Fruit fly (Drosophila melanogaster): ENCODE measurements around the gene Cdc16.
A peak's percentile ranks its signal among the peaks of the same experiment; 100 is the strongest.

The Cdc16 gene

DNA sequence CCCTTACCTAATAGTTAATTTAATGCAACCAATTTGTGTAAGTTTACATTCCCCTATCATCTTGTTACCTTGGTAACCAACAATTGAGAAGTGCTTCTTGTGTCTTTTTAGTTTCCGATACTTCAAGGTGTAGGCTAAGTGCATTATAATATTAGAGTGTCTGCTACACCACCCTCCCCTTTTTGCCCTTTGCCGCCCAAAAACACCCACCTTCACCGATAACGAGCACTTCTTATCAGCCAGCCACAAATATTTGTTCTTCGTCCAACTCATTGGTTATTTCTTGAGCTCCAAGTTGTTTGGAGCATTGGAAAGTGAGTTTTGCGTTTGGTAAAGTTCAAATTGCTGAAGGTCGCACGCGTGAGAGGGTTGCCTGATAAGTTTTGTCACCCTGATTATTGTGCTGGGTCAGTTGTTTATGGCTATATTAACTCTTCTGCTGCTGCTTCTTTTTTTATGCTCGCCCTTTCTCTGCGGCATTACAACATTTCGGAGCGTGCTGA lies 50.9 kb downstream of the Cdc16 start:
- TF ChIP-seq CG33017 (tag; optimal IDR thresholded peaks at IDR 0.05) = no peak
- no peak for TF ChIP-seq CG1620 (GFP tag; optimal IDR thresholded peaks at IDR 0.05)
- no peak for TF ChIP-seq Hr96 (GFP tag; optimal IDR thresholded peaks at IDR 0.05)
- TF ChIP-seq cic (GFP tag; optimal IDR thresholded peaks at IDR 0.05) = peak; percentile 64
- peak; percentile 0 for TF ChIP-seq CG12768 (GFP tag; optimal IDR thresholded peaks at IDR 0.05)

DNA sequence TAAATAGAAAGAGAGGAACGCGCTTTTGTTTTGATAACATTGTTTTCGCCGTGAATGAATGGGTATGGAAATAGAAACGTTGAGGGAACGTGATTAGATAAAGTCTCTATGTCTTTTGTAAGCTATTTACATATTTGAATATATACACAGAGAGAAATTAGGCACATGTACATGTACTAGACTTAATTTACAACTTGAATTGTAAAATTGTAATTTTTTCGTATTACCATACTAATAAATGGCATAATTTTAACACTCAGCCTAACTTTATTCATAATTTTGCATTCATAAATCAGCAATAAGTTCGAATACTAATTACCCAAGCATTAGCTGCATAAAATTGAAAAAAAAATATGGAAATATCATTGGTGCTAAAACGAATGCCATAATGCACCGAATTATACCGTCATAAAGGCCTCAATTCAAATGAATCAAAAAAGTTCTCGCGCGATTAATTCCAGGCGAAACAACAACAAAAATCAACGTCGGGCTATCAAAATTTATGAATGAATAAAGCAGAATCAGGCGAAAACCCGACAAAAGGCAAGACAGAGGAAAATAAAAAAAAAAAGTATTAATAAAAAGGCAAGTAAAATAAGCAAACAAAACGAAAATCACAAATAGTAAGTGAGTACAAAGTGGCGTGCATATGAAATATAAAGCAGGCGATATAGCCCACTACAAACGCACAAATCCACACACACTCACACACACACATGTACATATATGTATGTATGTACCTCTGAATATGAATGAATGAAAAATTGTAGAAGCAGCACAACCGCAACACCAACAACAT lies 51.7 kb downstream of the Cdc16 start:
- TF ChIP-seq tj (GFP tag; optimal IDR thresholded peaks at IDR 0.05) (peak; percentile 90), kay (GFP tag; ENCODE audit: borderline replicate concordance) (peak; percentile 39), CG7045 (GFP tag; optimal IDR thresholded peaks at IDR 0.05) (peak; percentile 4), toe (GFP tag; optimal IDR thresholded peaks at IDR 0.05) (no peak), CG7101 (tag; optimal IDR thresholded peaks at IDR 0.05) (no peak), pad (GFP tag; optimal IDR thresholded peaks at IDR 0.05) (no peak), cnc (optimal IDR thresholded peaks at IDR 0.05) (no peak), CG12768 (GFP tag; optimal IDR thresholded peaks at IDR 0.05) (no peak)

dm6 chr3R:23333334-23334035 lies 52.5 kb downstream of the Cdc16 start:
- TF ChIP-seq CG7101 (tag; optimal IDR thresholded peaks at IDR 0.05) (peak; percentile 9), Hr96 (GFP tag; optimal IDR thresholded peaks at IDR 0.05) (no peak)
